Fruit fly (Drosophila melanogaster) whole organism, pupa: ENCODE data around the gene CG46042.

Experiments used
- CG10348 ChIP-seq: fragments of 200-800 bp; sonication (Bioruptor generic); IDR thresholded peaks from 2 replicates; pipeline ENCODE4 v1.3.6; 2022; ENCODE audit warnings: missing biosample characterization, missing genetic modification characterization
- CG12605 ChIP-seq: fragments of 200-800 bp; sonication (Bioruptor generic); IDR thresholded peaks from 2 replicates; pipeline ENCODE4 v1.3.6; 2022; ENCODE audit warnings: missing biosample characterization, missing genetic modification characterization
- CG13204 ChIP-seq: fragments of 200-800 bp; sonication (Bioruptor generic); optimal IDR thresholded peaks from 2 replicates; lab custom pipeline; 2018; ENCODE audit warnings: missing biosample characterization, mild to moderate bottlenecking, missing genetic modification characterization, moderate library complexity
- CG14655 ChIP-seq: fragments of 200-800 bp; sonication (Bioruptor generic); optimal IDR thresholded peaks from 3 replicates; lab custom pipeline; 2017; ENCODE audit warnings: mild to moderate bottlenecking, missing biosample characterization, missing genetic modification reagents, missing genetic modification characterization
- CG15710 ChIP-seq: fragments of 200-800 bp; sonication (Bioruptor generic); optimal IDR thresholded peaks from 2 replicates; lab custom pipeline; 2018; ENCODE audit warnings: missing biosample characterization, mild to moderate bottlenecking, missing genetic modification characterization, moderate library complexity
- CG17806 ChIP-seq: fragments of 200-800 bp; sonication (Bioruptor generic); optimal IDR thresholded peaks from 2 replicates; lab custom pipeline; 2018; ENCODE audit warnings: missing biosample characterization, mild to moderate bottlenecking, missing genetic modification characterization, moderate library complexity
- CG32121 ChIP-seq: fragments of 200-800 bp; sonication (Bioruptor generic); IDR thresholded peaks from 2 replicates; pipeline ENCODE4 v1.3.6; 2022; ENCODE audit warnings: missing biosample characterization, missing genetic modification characterization
- CG34367 ChIP-seq: fragments of 200-800 bp; sonication (Bioruptor generic); optimal IDR thresholded peaks from 2 replicates; lab custom pipeline; 2018; ENCODE audit warnings: missing biosample characterization, mild to moderate bottlenecking, missing genetic modification characterization
- CG4496 ChIP-seq: fragments of 200-800 bp; sonication (Bioruptor generic); IDR thresholded peaks from 3 replicates; pipeline ENCODE4 v1.3.6; 2022; ENCODE audit warnings: missing biosample characterization, missing genetic modification characterization
- CG8159 ChIP-seq: fragments of 200-800 bp; sonication (Bioruptor generic); optimal IDR thresholded peaks from 3 replicates; lab custom pipeline; 2018; ENCODE audit warnings: missing biosample characterization, mild to moderate bottlenecking, missing genetic modification characterization, moderate library complexity
- CG8301 ChIP-seq: fragments of 200-800 bp; sonication (Bioruptor generic); optimal IDR thresholded peaks from 2 replicates; lab custom pipeline; 2018; ENCODE audit warnings: missing biosample characterization, mild to moderate bottlenecking, missing genetic modification characterization
- CG9948 ChIP-seq: fragments of 200-800 bp; sonication (Bioruptor generic); optimal IDR thresholded peaks from 2 replicates; lab custom pipeline; 2018; ENCODE audit warnings: missing biosample characterization, mild to moderate bottlenecking, missing genetic modification characterization, moderate library complexity
- D1 ChIP-seq: fragments of 200-800 bp; sonication (Bioruptor generic); optimal IDR thresholded peaks from 2 replicates; lab custom pipeline; 2018; ENCODE audit warnings: missing biosample characterization, mild to moderate bottlenecking, missing genetic modification characterization, moderate library complexity
- EcR ChIP-seq: fragments of 200-800 bp; sonication (Bioruptor generic); optimal IDR thresholded peaks from 3 replicates; lab custom pipeline; 2019; ENCODE audit warnings: missing biosample characterization, missing genetic modification characterization, mild to moderate bottlenecking, moderate library complexity, missing genetic modification reagents
- Ets98B ChIP-seq: fragments of 200-800 bp; sonication (Bioruptor generic); IDR thresholded peaks from 2 replicates; pipeline ENCODE4 v1.3.6; 2022; ENCODE audit warnings: missing biosample characterization, missing genetic modification characterization
- Pif1A ChIP-seq: fragments of 200-800 bp; sonication (Bioruptor generic); optimal IDR thresholded peaks from 3 replicates; lab custom pipeline; 2016; ENCODE audit warnings: missing biosample characterization, missing genetic modification characterization
- Pif1B ChIP-seq: fragments of 200-800 bp; sonication (Bioruptor generic); optimal IDR thresholded peaks from 3 replicates; lab custom pipeline; 2016; ENCODE audit warnings: missing biosample characterization, missing genetic modification characterization
- Snoo ChIP-seq: fragments of 200-800 bp; sonication (Bioruptor generic); optimal IDR thresholded peaks from 3 replicates; lab custom pipeline; 2017; ENCODE audit warnings: missing biosample characterization, mild to moderate bottlenecking, missing genetic modification characterization, inconsistent platforms
- fd96Ca ChIP-seq: fragments of 200-800 bp; sonication (Bioruptor generic); IDR thresholded peaks from 3 replicates; pipeline ENCODE4 v1.3.6; 2022; ENCODE audit warnings: missing biosample characterization, missing genetic modification characterization
- gl ChIP-seq: fragments of 200-800 bp; sonication (Bioruptor generic); optimal IDR thresholded peaks from 2 replicates; lab custom pipeline; 2018; ENCODE audit warnings: missing biosample characterization, mild to moderate bottlenecking, missing genetic modification characterization
- rn ChIP-seq: fragments of 200-800 bp; sonication (Bioruptor generic); IDR thresholded peaks from 2 replicates; pipeline ENCODE4 v1.3.6; 2022; ENCODE audit warnings: missing biosample characterization, missing genetic modification characterization

The CG46042 gene

dm6 chr3R:19918207-19918606, 24.0 kb downstream of the CG46042 start, which contains the start of gene CG4770:
Gene CG4770, plus strand, starts transcription at chr3R:19918507.
- TF ChIP-seq Snoo (tag; lab: Kevin White, UChicago): no peak
- TF ChIP-seq CG4496 (GFP tag; lab: Robert Waterston, UW): no peak

dm6 chr3R:19917739-19918138, 24.5 kb downstream of the CG46042 start, which contains the start of gene CG4465:
Gene CG4465, minus strand, starts transcription at chr3R:19917839.
- no peak for TF ChIP-seq fd96Ca
- no peak for TF ChIP-seq EcR
- TF ChIP-seq CG9948 (tag; lab: Kevin White, UChicago): no peak
- TF ChIP-seq CG8301: no peak
- TF ChIP-seq D1 (tag; lab: Kevin White, UChicago): no peak

DNA sequence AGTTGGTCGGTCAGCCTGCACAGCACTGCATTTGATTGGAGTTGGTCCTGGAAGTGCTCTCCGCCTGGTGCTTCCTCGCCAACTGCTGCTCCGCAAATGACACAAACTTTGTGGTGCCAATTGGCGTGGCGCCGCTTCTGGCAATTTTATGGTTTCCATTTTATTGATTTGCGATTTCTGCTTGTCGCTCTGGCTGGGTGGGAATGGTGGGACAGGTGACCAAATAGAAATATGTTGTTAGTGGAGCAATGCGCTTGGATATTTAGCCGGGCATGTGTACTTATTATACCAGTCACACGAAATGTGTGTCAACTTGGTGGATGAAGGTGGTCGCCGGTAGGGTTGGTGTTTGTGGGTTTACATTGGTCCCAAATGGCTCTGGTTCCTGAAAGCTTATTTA, 26.9 kb downstream of the CG46042 start, which contains the start of the genes Xport-A and Xport-B:
Gene Xport-A, minus strand, starts transcription at position 101 of the 400 bp plus-strand sequence.
Gene Xport-B, minus strand, starts transcription at position 101 of the 400 bp plus-strand sequence.
- no peak for TF ChIP-seq fd96Ca

DNA sequence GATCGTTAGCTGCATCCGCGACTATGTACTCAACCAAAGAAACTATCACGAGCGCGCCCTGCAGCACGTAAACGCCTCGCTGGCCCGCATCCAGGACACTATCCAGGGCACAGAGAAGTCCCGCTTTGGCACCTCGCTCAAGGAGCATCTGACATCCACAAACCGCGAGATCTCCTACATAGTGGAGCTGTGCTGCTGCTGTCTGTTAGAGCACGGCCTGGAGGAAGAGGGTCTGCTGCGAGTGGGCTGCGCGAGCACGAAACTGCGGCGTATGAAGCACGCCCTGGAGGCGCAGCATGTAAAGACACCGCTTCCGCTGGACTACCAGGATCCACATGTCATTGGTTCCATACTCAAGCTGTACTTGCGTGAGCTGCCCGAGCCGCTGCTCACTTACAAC, 31.2 kb downstream of the CG46042 start:
- TF ChIP-seq D1 (tag; lab: Kevin White, UChicago) (no peak), CG4496 (GFP tag; lab: Robert Waterston, UW) (no peak)

DNA sequence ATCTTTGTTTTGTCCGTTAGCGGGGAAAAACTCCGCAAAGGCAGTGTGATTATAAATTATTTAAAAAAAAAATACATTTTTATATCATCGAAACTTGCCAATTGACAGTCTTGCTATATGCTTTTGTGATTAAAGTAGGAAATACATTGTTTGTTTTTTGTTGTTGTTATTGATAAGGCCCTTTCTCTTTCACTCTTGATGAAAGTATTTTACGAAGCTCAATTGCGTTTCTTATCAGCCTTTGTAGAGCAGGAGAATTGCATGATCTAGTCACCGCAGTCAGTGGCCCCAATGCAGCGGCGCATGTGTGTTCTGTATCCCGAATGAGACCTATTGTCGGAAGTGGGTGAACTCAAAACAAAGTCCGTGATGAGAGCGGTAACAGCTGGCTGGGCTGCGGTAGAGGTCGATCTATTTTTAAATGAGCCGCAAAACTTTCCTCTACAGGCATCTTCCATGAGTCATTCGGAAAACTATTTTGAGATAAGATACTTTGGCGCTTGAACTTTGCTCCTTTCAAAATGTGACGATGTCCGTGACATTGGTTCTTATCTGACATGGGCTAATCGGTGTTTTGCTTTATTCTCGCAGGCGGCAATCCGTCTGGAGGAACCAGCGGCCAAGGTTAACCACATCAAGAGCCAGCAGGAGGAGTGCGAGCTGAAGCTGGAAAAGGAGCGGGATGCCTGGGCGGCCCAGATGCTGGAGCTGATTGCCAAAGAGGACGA, 31.7 kb downstream of the CG46042 start:
- peak; percentile 45 for TF ChIP-seq CG14655 (GFP tag; lab: Kevin White, UChicago)
- TF ChIP-seq CG32121: no peak
- TF ChIP-seq EcR: peak; percentile 52
- TF ChIP-seq Pif1A (GFP tag; lab: Kevin White, UChicago): peak; percentile 45
- no peak for TF ChIP-seq CG17806 (tag; lab: Kevin White, UChicago)
- peak; percentile 2 for TF ChIP-seq CG8301
- no peak for TF ChIP-seq CG9948 (tag; lab: Kevin White, UChicago)
- TF ChIP-seq gl (tag; lab: Kevin White, UChicago): peak; percentile 36
- TF ChIP-seq Pif1B (GFP tag; lab: Kevin White, UChicago): peak; percentile 40
- no peak for TF ChIP-seq rn (GFP tag; lab: Robert Waterston, UW)

DNA sequence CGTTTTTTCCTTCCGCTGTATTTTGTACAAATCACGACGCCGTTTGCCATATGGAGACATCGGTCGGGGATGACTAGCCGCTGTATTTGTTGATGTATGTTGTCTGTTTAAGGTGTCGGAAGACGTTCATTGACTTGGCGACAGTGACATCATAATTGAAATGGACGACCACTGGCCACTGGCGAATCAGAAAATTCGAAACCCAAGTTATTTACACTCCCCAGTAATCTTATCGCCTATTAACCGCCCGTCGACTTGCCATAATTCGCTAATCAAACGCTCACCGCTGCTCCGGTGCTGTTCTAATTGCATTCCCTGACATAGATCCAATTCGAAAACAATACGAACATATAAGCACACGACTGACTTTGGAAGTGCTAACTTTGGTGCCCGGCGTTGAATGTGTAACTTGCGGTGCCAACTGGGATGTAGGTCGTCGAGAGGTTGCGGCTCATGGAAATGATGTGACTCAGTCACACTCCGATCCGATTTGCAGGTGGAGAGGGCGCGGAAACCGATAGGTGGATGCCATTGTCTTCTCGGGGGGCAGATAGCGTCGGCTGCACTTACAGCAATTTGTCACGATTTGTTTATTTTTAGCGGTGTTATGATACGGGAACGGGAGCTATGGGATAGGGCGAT, 32.5 kb downstream of the CG46042 start:
- no peak for TF ChIP-seq rn (GFP tag; lab: Robert Waterston, UW)
- TF ChIP-seq EcR: no peak
- TF ChIP-seq CG8301: no peak
- no peak for TF ChIP-seq Snoo (tag; lab: Kevin White, UChicago)
- no peak for TF ChIP-seq D1 (tag; lab: Kevin White, UChicago)
- TF ChIP-seq Ets98B (GFP tag; lab: Robert Waterston, UW): no peak
- TF ChIP-seq CG14655 (GFP tag; lab: Kevin White, UChicago): no peak
- TF ChIP-seq CG13204: no peak
- TF ChIP-seq CG15710 (tag; lab: Kevin White, UChicago): no peak
- TF ChIP-seq CG8159 (tag; lab: Kevin White, UChicago): no peak
- no peak for TF ChIP-seq CG17806 (tag; lab: Kevin White, UChicago)
- no peak for TF ChIP-seq Pif1B (GFP tag; lab: Kevin White, UChicago)
- TF ChIP-seq Pif1A (GFP tag; lab: Kevin White, UChicago): no peak
- TF ChIP-seq fd96Ca: no peak
- TF ChIP-seq CG32121: no peak
- no peak for TF ChIP-seq CG10348 (GFP tag; lab: Robert Waterston, UW)
- TF ChIP-seq, all 21 proteins: peak for 0

- TF ChIP-seq CG14655 (GFP tag; lab: Kevin White, UChicago) (peak; percentile 81), CG32121 (peak; percentile 68; the same call in 1 of the 2 replicates), D1 (tag; lab: Kevin White, UChicago) (no peak), CG15710 (tag; lab: Kevin White, UChicago) (peak; percentile 75), CG9948 (tag; lab: Kevin White, UChicago) (peak; percentile 68), CG13204 (peak; percentile 10), Snoo (tag; lab: Kevin White, UChicago) (peak; percentile 82), EcR (no peak), CG8301 (peak; percentile 75), Pif1A (GFP tag; lab: Kevin White, UChicago) (peak; percentile 83), CG34367 (tag; lab: Kevin White, UChicago) (peak; percentile 69), CG17806 (tag; lab: Kevin White, UChicago) (peak; percentile 76), gl (tag; lab: Kevin White, UChicago) (no peak), CG12605 (GFP tag; lab: Robert Waterston, UW) (peak; percentile 77), CG8159 (tag; lab: Kevin White, UChicago) (peak; percentile 81), rn (GFP tag; lab: Robert Waterston, UW) (peak; percentile 52), fd96Ca (peak; percentile 90), Ets98B (GFP tag; lab: Robert Waterston, UW) (peak; percentile 90), CG4496 (GFP tag; lab: Robert Waterston, UW) (peak; percentile 89), Pif1B (GFP tag; lab: Kevin White, UChicago) (peak; percentile 85), CG10348 (GFP tag; lab: Robert Waterston, UW) (peak; percentile 49; the same call in 1 of the 2 replicates)
- TF ChIP-seq, all 21 proteins: peak for 18
Observed at dm6 chr3R:19908863-19909343, 33.3 kb downstream of the CG46042 start.
